Worm (Caenorhabditis elegans): ENCODE measurements around the gene F08A7.1.
A peak's percentile ranks its signal among the peaks of the same experiment; 100 is the strongest.

Gene F08A7.1

ce11 chrIV:17427423-17427822, 13.0 kb upstream of the F08A7.1 start, which contains the start of gene C06A12.3:
TSS of gene C06A12.3 (plus strand) at chrIV:17427723.
- no peak for TF ChIP-seq Y75B8A.6 (GFP tag; IDR thresholded peaks at IDR 0.05)
- TF ChIP-seq hmg-1.1 (GFP tag; IDR thresholded peaks at IDR 0.05) = no peak
- TF ChIP-seq daf-12 (tag; optimal IDR thresholded peaks at IDR 0.05) = no peak
- no peak for TF ChIP-seq lir-3 (tag; optimal IDR thresholded peaks at IDR 0.05)
- TF ChIP-seq nhr-11 (tag; optimal IDR thresholded peaks at IDR 0.05) = no peak
- no peak for TF ChIP-seq daf-16 (GFP tag; optimal IDR thresholded peaks at IDR 0.05)
- no peak for TF ChIP-seq daf-16 (tag; optimal IDR thresholded peaks at IDR 0.05)
- TF ChIP-seq F44E2.7 (GFP tag; IDR thresholded peaks at IDR 0.05) = no peak
- no peak for TF ChIP-seq unc-130 (GFP tag; optimal IDR thresholded peaks at IDR 0.05)
- TF ChIP-seq ctbp-1 (GFP tag; IDR thresholded peaks at IDR 0.05) = no peak
- TF ChIP-seq lim-7 (GFP tag; IDR thresholded peaks at IDR 0.05) = no peak
- TF ChIP-seq snpc-1.2 (GFP tag; IDR thresholded peaks at IDR 0.05) = no peak
- no peak for TF ChIP-seq lin-29 (GFP tag; IDR thresholded peaks at IDR 0.05)
- no peak for TF ChIP-seq ceh-62 (tag; optimal IDR thresholded peaks at IDR 0.05)
- TF ChIP-seq hif-1 (tag; optimal IDR thresholded peaks at IDR 0.05) = no peak
- TF ChIP-seq zfp-3 (GFP tag; conservative IDR thresholded peaks at IDR 0.05) = no peak
- TF ChIP-seq attf-4 (tag; optimal IDR thresholded peaks at IDR 0.05) = no peak
- no peak for TF ChIP-seq nhr-25 (tag; optimal IDR thresholded peaks at IDR 0.05; ENCODE audit: borderline replicate concordance, insufficient read depth)
- no peak for TF ChIP-seq mxl-3 (GFP tag; optimal IDR thresholded peaks at IDR 0.05)

- no peak for TF ChIP-seq cey-2 (tag; optimal IDR thresholded peaks at IDR 0.05; ENCODE audit: borderline replicate concordance, insufficient read depth)
- no peak for TF ChIP-seq zip-11 (GFP tag; IDR thresholded peaks at IDR 0.05)
- TF ChIP-seq mes-2 (tag; optimal IDR thresholded peaks at IDR 0.05; ENCODE audit: poor library complexity, severe bottlenecking) = no peak
- no peak for TF ChIP-seq lir-3 (tag; optimal IDR thresholded peaks at IDR 0.05)
- TF ChIP-seq lin-29 (GFP tag; IDR thresholded peaks at IDR 0.05) = no peak
- TF ChIP-seq ceh-82 (tag; optimal IDR thresholded peaks at IDR 0.05) = no peak
These were observed 9.1 kb upstream of the F08A7.1 start, which contains the start of gene lact-6 for ce11 chrIV:17431287-17431686. TSS of gene lact-6 (minus strand) at chrIV:17431387.

- TF ChIP-seq skn-1 (tag; optimal IDR thresholded peaks at IDR 0.05) = no peak
- TF ChIP-seq pqm-1 (tag; optimal IDR thresholded peaks at IDR 0.05) = peak; percentile 73
- peak in 1 of 2 experiments; percentile 93 for TF ChIP-seq unc-62 (GFP tag; optimal IDR thresholded peaks at IDR 0.05 in 1 of 2)
- TF ChIP-seq unc-62 (tag; optimal IDR thresholded peaks at IDR 0.05) = no peak
- TF ChIP-seq lsy-2 (tag; optimal IDR thresholded peaks at IDR 0.05) = no peak
- no peak for TF ChIP-seq daf-16 (GFP tag; optimal IDR thresholded peaks at IDR 0.05)
- peak; percentile 53 for TF ChIP-seq daf-16 (tag; optimal IDR thresholded peaks at IDR 0.05)
- TF ChIP-seq dve-1 (tag; optimal IDR thresholded peaks at IDR 0.05; ENCODE audit: insufficient read depth) = peak; percentile 39
- TF ChIP-seq nhr-28 (tag; optimal IDR thresholded peaks at IDR 0.05) = peak; percentile 72
These were observed 8.1 kb upstream of the F08A7.1 start for ce11 chrIV:17432223-17432826.

ce11 chrIV:17435228-17435627, 5.2 kb upstream of the F08A7.1 start:
- TF ChIP-seq lim-7 (GFP tag; IDR thresholded peaks at IDR 0.05) (no peak), unc-62 (GFP tag; optimal IDR thresholded peaks at IDR 0.05 in 1 of 2) (peak in 1 of 2 experiments; percentile 54), unc-62 (tag; optimal IDR thresholded peaks at IDR 0.05) (no peak)

- no peak for TF ChIP-seq Y105C5A.15 (GFP tag; IDR thresholded peaks at IDR 0.05)
- no peak for TF ChIP-seq F49E8.2 (tag; optimal IDR thresholded peaks at IDR 0.05; ENCODE audit: borderline replicate concordance)
- TF ChIP-seq hif-1 (tag; optimal IDR thresholded peaks at IDR 0.05) = no peak
- no peak for TF ChIP-seq mdl-1 (tag; optimal IDR thresholded peaks at IDR 0.05)
- no peak for TF ChIP-seq hlh-11 (tag; optimal IDR thresholded peaks at IDR 0.05)
- TF ChIP-seq nhr-11 (tag; optimal IDR thresholded peaks at IDR 0.05) = no peak
- no peak for TF ChIP-seq F44E2.7 (GFP tag; IDR thresholded peaks at IDR 0.05)
- TF ChIP-seq aha-1 (tag) = no peak
- TF ChIP-seq unc-39 (tag; optimal IDR thresholded peaks at IDR 0.05) = no peak
- no peak for TF ChIP-seq zfp-3 (GFP tag; conservative IDR thresholded peaks at IDR 0.05)
- TF ChIP-seq daf-8 (GFP tag; IDR thresholded peaks at IDR 0.05) = no peak
- no peak for TF ChIP-seq lim-7 (GFP tag; IDR thresholded peaks at IDR 0.05)
- no peak for TF ChIP-seq daf-12 (tag; optimal IDR thresholded peaks at IDR 0.05)
- TF ChIP-seq ama-1 (optimal IDR thresholded peaks at IDR 0.05) = no peak
These were observed 3.9 kb upstream of the F08A7.1 start, which contains the start of gene gcy-27 for ce11 chrIV:17436552-17436951. TSS of gene gcy-27 (minus strand) at chrIV:17436652.

Data from whole organism, L4 larva.